Worm (Caenorhabditis elegans): ENCODE results near the gene srh-213.

DNA sequence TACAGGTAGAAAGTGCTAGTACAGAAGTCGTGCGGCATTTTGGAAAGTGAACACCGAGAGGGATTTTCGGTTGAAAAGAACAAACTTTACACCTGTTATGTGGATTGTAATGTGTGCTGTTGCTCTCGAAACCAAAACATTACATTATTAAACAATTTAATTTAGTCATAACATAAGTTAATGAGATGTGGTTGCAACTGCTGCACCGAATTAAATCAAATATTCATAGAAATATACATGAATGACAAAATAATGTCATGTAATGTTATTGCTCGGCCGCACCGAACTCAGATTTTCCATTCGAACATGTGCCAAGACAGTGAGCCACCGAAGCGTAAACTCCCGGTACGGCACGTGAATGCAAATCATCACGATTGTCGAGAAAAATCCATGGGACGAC is at the start of gene srh-213:
- TF ChIP-seq drap-1 (GFP tag; optimal IDR thresholded peaks at IDR 0.05) (no peak), lin-13 (tag; optimal IDR thresholded peaks at IDR 0.05) (no peak), ztf-11 (tag; optimal IDR thresholded peaks at IDR 0.05) (no peak), nhr-12 (tag; optimal IDR thresholded peaks at IDR 0.05) (no peak), nhr-76 (tag; optimal IDR thresholded peaks at IDR 0.05) (no peak), pha-4 (tag; optimal IDR thresholded peaks at IDR 0.05) (no peak), nhr-28 (tag; optimal IDR thresholded peaks at IDR 0.05) (no peak), M03D4.4 (tag; optimal IDR thresholded peaks at IDR 0.05) (no peak)

Measured in whole organism, mixed stage, embryonic.